1 fruit fly cellular context compared by ENCODE assay signal in the genomic region with DNA sequence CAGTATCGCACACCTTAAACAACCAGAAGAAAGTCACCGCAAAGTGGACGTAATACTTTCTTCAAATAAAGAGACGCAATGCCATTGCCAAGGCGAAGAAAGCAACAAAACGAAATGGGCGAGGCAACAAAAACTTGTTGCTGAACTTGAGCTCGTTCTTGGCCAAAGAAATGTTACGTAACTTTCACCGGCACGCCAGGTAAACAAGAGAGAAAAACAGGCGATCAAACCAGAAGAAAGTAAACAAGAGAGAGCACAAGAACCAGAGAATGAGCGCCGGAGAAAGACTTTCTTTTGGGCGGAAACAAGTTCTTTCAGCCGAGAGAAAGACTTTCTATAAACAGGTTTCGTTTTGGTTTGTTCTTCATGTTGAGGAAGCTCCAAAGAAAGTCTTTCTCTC.
TF ChIP-seq lines count a peak whose summit lies in the region.

No protein-coding gene starts in this region.

TF ChIP-seq in whole organism, embryonic, 481 proteins besides CTCF, POLR2A, EP300 and RAD21 (continued from another document and continues in another):
- TF ChIP-seq TFAM (GFP tag; optimal IDR thresholded peaks at IDR 0.05; lab: Kevin White, UChicago) (no peak), Hr3 (GFP tag; optimal IDR thresholded peaks at IDR 0.05; lab: Kevin White, UChicago) (no peak), gsb (GFP tag; IDR thresholded peaks at IDR 0.05; lab: Robert Waterston, UW) (no peak), insv (GFP tag; optimal IDR thresholded peaks at IDR 0.05; lab: Kevin White, UChicago) (no peak), CG6791 (GFP tag; IDR thresholded peaks at IDR 0.05; lab: Robert Waterston, UW; ENCODE audit: partially characterized antibody) (no peak), bab2 (GFP tag; optimal IDR thresholded peaks at IDR 0.05; lab: Kevin White, UChicago) (no peak), CkIIα-i1 (GFP tag; IDR thresholded peaks at IDR 0.05; lab: Robert Waterston, UW) (no peak), CG6765 (GFP tag; optimal IDR thresholded peaks at IDR 0.05; lab: Kevin White, UChicago) (no peak), CG2678 (tag; optimal IDR thresholded peaks at IDR 0.05; lab: Kevin White, UChicago) (peak; percentile 31), Mes4 (GFP tag; optimal IDR thresholded peaks at IDR 0.05; lab: Kevin White, UChicago) (no peak), prd (optimal IDR thresholded peaks at IDR 0.05; lab: Kevin White, UChicago) (no peak), prd (GFP tag; IDR thresholded peaks at IDR 0.05; lab: Robert Waterston, UW) (peak; percentile 5; the same call in 1 of the 3 replicates), CG7745 (tag; optimal IDR thresholded peaks at IDR 0.05; lab: Kevin White, UChicago) (peak; percentile 60), CG34224 (GFP tag; IDR thresholded peaks at IDR 0.05; lab: Robert Waterston, UW; ENCODE audit: partially characterized antibody) (no peak), cwo (GFP tag; optimal IDR thresholded peaks at IDR 0.05; lab: Kevin White, UChicago) (no peak), sd (tag; optimal IDR thresholded peaks at IDR 0.05; lab: Kevin White, UChicago) (no peak), CG3163 (GFP tag; optimal IDR thresholded peaks at IDR 0.05; lab: Kevin White, UChicago) (no peak), tll (GFP tag; optimal IDR thresholded peaks at IDR 0.05; lab: Kevin White, UChicago) (no peak), lab (GFP tag; optimal IDR thresholded peaks at IDR 0.05; lab: Kevin White, UChicago) (no peak), CG6654 (GFP tag; optimal IDR thresholded peaks at IDR 0.05; lab: Kevin White, UChicago) (no peak), ewg (GFP tag; optimal IDR thresholded peaks at IDR 0.05; lab: Kevin White, UChicago) (no peak), dmrt11E (tag; optimal IDR thresholded peaks at IDR 0.05; lab: Kevin White, UChicago) (peak; percentile 42), CG7963 (GFP tag; IDR thresholded peaks at IDR 0.05; lab: Robert Waterston, UW; ENCODE audit: partially characterized antibody) (no peak), lmd (GFP tag; IDR thresholded peaks at IDR 0.05; lab: Robert Waterston, UW) (no peak), pan (optimal IDR thresholded peaks at IDR 0.05; lab: Kevin White, UChicago) (no peak), pan (GFP tag; optimal IDR thresholded peaks at IDR 0.05 in 1 of 2, IDR thresholded peaks at IDR 0.05 in 1 of 2) (no peak), ci (GFP tag; IDR thresholded peaks at IDR 0.05; lab: Robert Waterston, UW) (0 out of 3 replicates have a peak, but pooled peaks have one; percentile 36), Blimp-1 (GFP tag; optimal IDR thresholded peaks at IDR 0.05; lab: Kevin White, UChicago) (peak; percentile 99), lilli (GFP tag; optimal IDR thresholded peaks at IDR 0.05; lab: Kevin White, UChicago) (no peak), mam (GFP tag; optimal IDR thresholded peaks at IDR 0.05; lab: Kevin White, UChicago) (no peak), nau (GFP tag; optimal IDR thresholded peaks at IDR 0.05; lab: Kevin White, UChicago) (no peak), CG12219 (GFP tag; optimal IDR thresholded peaks at IDR 0.05; lab: Kevin White, UChicago) (peak; percentile 17), Ets97D (GFP tag; optimal IDR thresholded peaks at IDR 0.05; lab: Kevin White, UChicago) (no peak), Sox100B (GFP tag; optimal IDR thresholded peaks at IDR 0.05; lab: Kevin White, UChicago) (no peak), CG2202 (tag; optimal IDR thresholded peaks at IDR 0.05; lab: Kevin White, UChicago) (peak; percentile 69), pum (GFP tag; optimal IDR thresholded peaks at IDR 0.05; lab: Kevin White, UChicago) (no peak), Ada2b (GFP tag; IDR thresholded peaks at IDR 0.05; lab: Robert Waterston, UW) (no peak), bcd (GFP tag; optimal IDR thresholded peaks at IDR 0.05; lab: Kevin White, UChicago) (no peak), toy (GFP tag; IDR thresholded peaks at IDR 0.05; lab: Robert Waterston, UW) (no peak), H2.0 (GFP tag; IDR thresholded peaks at IDR 0.05; lab: Robert Waterston, UW) (no peak), CG12299 (tag; optimal IDR thresholded peaks at IDR 0.05; lab: Kevin White, UChicago) (no peak), dimm (GFP tag; IDR thresholded peaks at IDR 0.05; lab: Robert Waterston, UW) (no peak), hkb (optimal IDR thresholded peaks at IDR 0.05; lab: Kevin White, UChicago) (no peak), hkb (GFP tag; IDR thresholded peaks at IDR 0.05; lab: Robert Waterston, UW) (no peak), ato (GFP tag; IDR thresholded peaks at IDR 0.05; lab: Robert Waterston, UW; ENCODE audit: partially characterized antibody) (no peak), BtbVII (GFP tag; optimal IDR thresholded peaks at IDR 0.05; lab: Kevin White, UChicago) (no peak), HLHmδ (GFP tag; optimal IDR thresholded peaks at IDR 0.05; lab: Kevin White, UChicago) (no peak), CG16779 (GFP tag; IDR thresholded peaks at IDR 0.05; lab: Robert Waterston, UW) (no peak), CG15696 (tag; optimal IDR thresholded peaks at IDR 0.05; lab: Kevin White, UChicago) (peak; percentile 41), zf30C (GFP tag; optimal IDR thresholded peaks at IDR 0.05; lab: Kevin White, UChicago) (no peak), Fer1 (GFP tag; optimal IDR thresholded peaks at IDR 0.05; lab: Kevin White, UChicago) (no peak), gsb-n (tag; optimal IDR thresholded peaks at IDR 0.05; lab: Kevin White, UChicago) (peak; percentile 55), HHEX (GFP tag; optimal IDR thresholded peaks at IDR 0.05; lab: Kevin White, UChicago) (no peak), NC2α (GFP tag; optimal IDR thresholded peaks at IDR 0.05; lab: Kevin White, UChicago) (no peak), CG17802 (tag; optimal IDR thresholded peaks at IDR 0.05; lab: Kevin White, UChicago) (no peak), Sry-δ (GFP tag; optimal IDR thresholded peaks at IDR 0.05; lab: Kevin White, UChicago) (no peak), CG14050 (GFP tag; IDR thresholded peaks at IDR 0.05; lab: Robert Waterston, UW) (no peak), sisA (GFP tag; IDR thresholded peaks at IDR 0.05; lab: Robert Waterston, UW) (no peak), CG13123 (GFP tag; optimal IDR thresholded peaks at IDR 0.05; lab: Kevin White, UChicago) (peak; percentile 20), CG8765 (GFP tag; IDR thresholded peaks at IDR 0.05; lab: Robert Waterston, UW) (no peak), HmgD (GFP tag; optimal IDR thresholded peaks at IDR 0.05; lab: Kevin White, UChicago) (no peak), tx (GFP tag; optimal IDR thresholded peaks at IDR 0.05; lab: Kevin White, UChicago) (no peak), CG14860 (GFP tag; IDR thresholded peaks at IDR 0.05; lab: Robert Waterston, UW; ENCODE audit: partially characterized antibody) (no peak), Abd-B (GFP tag; optimal IDR thresholded peaks at IDR 0.05; lab: Kevin White, UChicago) (no peak), Ssrp (tag; optimal IDR thresholded peaks at IDR 0.05; lab: Kevin White, UChicago) (no peak), CG17359 (tag; optimal IDR thresholded peaks at IDR 0.05; lab: Kevin White, UChicago) (no peak), CG7839 (tag; optimal IDR thresholded peaks at IDR 0.05; lab: Kevin White, UChicago) (no peak), CG15479 (GFP tag; optimal IDR thresholded peaks at IDR 0.05; lab: Kevin White, UChicago) (no peak), HLH54F (GFP tag; optimal IDR thresholded peaks at IDR 0.05; lab: Kevin White, UChicago) (no peak), CG17186 (GFP tag; optimal IDR thresholded peaks at IDR 0.05; lab: Kevin White, UChicago) (no peak), ara (GFP tag; IDR thresholded peaks at IDR 0.05; lab: Robert Waterston, UW) (peak; percentile 62; the same call in 1 of the 2 replicates), CG31441 (GFP tag; IDR thresholded peaks at IDR 0.05; lab: Robert Waterston, UW) (no peak), bowl (GFP tag; IDR thresholded peaks at IDR 0.05; lab: Robert Waterston, UW) (no peak), CG30020 (tag; optimal IDR thresholded peaks at IDR 0.05; lab: Kevin White, UChicago) (no peak), sna (GFP tag; IDR thresholded peaks at IDR 0.05; lab: Robert Waterston, UW; ENCODE audit: partially characterized antibody) (no peak), Hey (tag; optimal IDR thresholded peaks at IDR 0.05; lab: Kevin White, UChicago) (no peak), MTF-1 (GFP tag; optimal IDR thresholded peaks at IDR 0.05; lab: Kevin White, UChicago; ENCODE audit: borderline replicate concordance) (peak; percentile 19), CG6683 (GFP tag; optimal IDR thresholded peaks at IDR 0.05; lab: Kevin White, UChicago) (no peak), Max (GFP tag; optimal IDR thresholded peaks at IDR 0.05; lab: Kevin White, UChicago) (no peak), CG6689 (GFP tag; IDR thresholded peaks at IDR 0.05; lab: Robert Waterston, UW) (no peak), MBD-R2 (GFP tag; IDR thresholded peaks at IDR 0.05; lab: Robert Waterston, UW) (no peak), CG4282 (GFP tag; optimal IDR thresholded peaks at IDR 0.05; lab: Kevin White, UChicago) (no peak), Dad (GFP tag; optimal IDR thresholded peaks at IDR 0.05; lab: Kevin White, UChicago) (no peak), B-H2 (GFP tag; optimal IDR thresholded peaks at IDR 0.05; lab: Kevin White, UChicago) (no peak), ems (GFP tag; optimal IDR thresholded peaks at IDR 0.05; lab: Kevin White, UChicago) (no peak), fd64A (GFP tag; optimal IDR thresholded peaks at IDR 0.05; lab: Kevin White, UChicago) (no peak), HmgZ (tag; optimal IDR thresholded peaks at IDR 0.05; lab: Kevin White, UChicago) (no peak), so (GFP tag; IDR thresholded peaks at IDR 0.05; lab: Robert Waterston, UW) (no peak), NfI (GFP tag; optimal IDR thresholded peaks at IDR 0.05; lab: Kevin White, UChicago) (no peak), sr (GFP tag; IDR thresholded peaks at IDR 0.05; lab: Robert Waterston, UW) (no peak), gem (tag; optimal IDR thresholded peaks at IDR 0.05; lab: Kevin White, UChicago) (peak; percentile 6), ERR (GFP tag; optimal IDR thresholded peaks at IDR 0.05; lab: Kevin White, UChicago) (no peak), CG10565 (GFP tag; optimal IDR thresholded peaks at IDR 0.05; lab: Kevin White, UChicago) (no peak), kah (GFP tag; optimal IDR thresholded peaks at IDR 0.05; lab: Kevin White, UChicago) (no peak), CG15269 (tag; optimal IDR thresholded peaks at IDR 0.05; lab: Kevin White, UChicago) (no peak), Myb (GFP tag; optimal IDR thresholded peaks at IDR 0.05; lab: Kevin White, UChicago) (no peak), luna (GFP tag; optimal IDR thresholded peaks at IDR 0.05; lab: Kevin White, UChicago) (no peak), tna (GFP tag; IDR thresholded peaks at IDR 0.05; lab: Robert Waterston, UW; ENCODE audit: partially characterized antibody) (no peak), Dll (GFP tag; IDR thresholded peaks at IDR 0.05; lab: Robert Waterston, UW; ENCODE audit: partially characterized antibody) (no peak), CG10431 (GFP tag; optimal IDR thresholded peaks at IDR 0.05; lab: Kevin White, UChicago) (peak; percentile 63), Rfx (GFP tag; IDR thresholded peaks at IDR 0.05; lab: Robert Waterston, UW) (no peak), eyg (GFP tag; optimal IDR thresholded peaks at IDR 0.05; lab: Kevin White, UChicago) (no peak), Dek (tag; optimal IDR thresholded peaks at IDR 0.05; lab: Kevin White, UChicago) (no peak), klu (GFP tag; IDR thresholded peaks at IDR 0.05; lab: Robert Waterston, UW) (no peak), Adf1 (GFP tag; IDR thresholded peaks at IDR 0.05; lab: Robert Waterston, UW) (no peak), Six4 (GFP tag; optimal IDR thresholded peaks at IDR 0.05; lab: Kevin White, UChicago) (no peak), D (optimal IDR thresholded peaks at IDR 0.05; lab: Kevin White, UChicago) (no peak), D (GFP tag; optimal IDR thresholded peaks at IDR 0.05; lab: Kevin White, UChicago) (no peak), CG12071 (GFP tag; optimal IDR thresholded peaks at IDR 0.05; lab: Kevin White, UChicago) (no peak), ind (GFP tag; optimal IDR thresholded peaks at IDR 0.05; lab: Kevin White, UChicago) (no peak), CG1602 (GFP tag; optimal IDR thresholded peaks at IDR 0.05; lab: Kevin White, UChicago) (no peak), CG15514 (GFP tag; optimal IDR thresholded peaks at IDR 0.05; lab: Kevin White, UChicago) (no peak), gce (GFP tag; IDR thresholded peaks at IDR 0.05; lab: Robert Waterston, UW) (no peak), cad (GFP tag; optimal IDR thresholded peaks at IDR 0.05; lab: Kevin White, UChicago) (no peak), Ets65A (GFP tag; lab: Kevin White, UChicago) (no peak), CoRest (tag; optimal IDR thresholded peaks at IDR 0.05; lab: Kevin White, UChicago) (no peak), CHES-1-like (GFP tag; optimal IDR thresholded peaks at IDR 0.05; lab: Kevin White, UChicago) (no peak), psq (GFP tag; optimal IDR thresholded peaks at IDR 0.05; lab: Kevin White, UChicago) (no peak), Hmr (GFP tag; optimal IDR thresholded peaks at IDR 0.05; lab: Kevin White, UChicago) (no peak), caup (GFP tag; optimal IDR thresholded peaks at IDR 0.05; lab: Kevin White, UChicago; ENCODE audit: severe bottlenecking) (no peak), ase (GFP tag; IDR thresholded peaks at IDR 0.05; lab: Robert Waterston, UW) (no peak), croc (GFP tag; conservative IDR thresholded peaks at IDR 0.05; lab: Robert Waterston, UW) (no peak), exex (tag; optimal IDR thresholded peaks at IDR 0.05; lab: Kevin White, UChicago) (no peak), abd-A (tag; optimal IDR thresholded peaks at IDR 0.05; lab: Kevin White, UChicago) (no peak), CG12391 (tag; optimal IDR thresholded peaks at IDR 0.05; lab: Kevin White, UChicago) (no peak), Nf-YA (GFP tag; IDR thresholded peaks at IDR 0.05; lab: Robert Waterston, UW) (no peak), slp2 (GFP tag; optimal IDR thresholded peaks at IDR 0.05; lab: Kevin White, UChicago) (no peak), CG3838 (GFP tag; optimal IDR thresholded peaks at IDR 0.05; lab: Kevin White, UChicago) (no peak), CG4820 (GFP tag; optimal IDR thresholded peaks at IDR 0.05; lab: Kevin White, UChicago) (no peak), CG8359 (GFP tag; optimal IDR thresholded peaks at IDR 0.05; lab: Kevin White, UChicago; ENCODE audit: borderline replicate concordance) (no peak), CG12155 (GFP tag; optimal IDR thresholded peaks at IDR 0.05; lab: Kevin White, UChicago) (no peak), CG7556 (GFP tag; optimal IDR thresholded peaks at IDR 0.05; lab: Kevin White, UChicago) (no peak), CG2120 (GFP tag; optimal IDR thresholded peaks at IDR 0.05; lab: Kevin White, UChicago) (no peak), CG11696 (GFP tag; IDR thresholded peaks at IDR 0.05; lab: Robert Waterston, UW) (no peak), br (optimal IDR thresholded peaks at IDR 0.05; lab: Kevin White, UChicago) (no peak)
